Worm (Caenorhabditis elegans) whole organism, late embryonic: ENCODE data around the gene nob-1.
A peak's percentile ranks its signal among the peaks of the same experiment; 100 is the strongest.

Experiments used
- C08G9.2 ChIP-seq: sonication (generic microtip); optimal IDR thresholded peaks from 2 replicates; lab custom pipeline; 2016; ENCODE audit warnings: mild to moderate bottlenecking, missing genetic modification characterization, moderate library complexity, missing compliant biosample characterization
- F13H6.1 ChIP-seq: sonication (generic microtip); optimal IDR thresholded peaks from 2 replicates; lab custom pipeline; 2016; ENCODE audit warnings: missing genetic modification characterization, missing compliant biosample characterization
- ceh-14 ChIP-seq: sonication (generic microtip); optimal IDR thresholded peaks from 2 replicates; lab custom pipeline; 2016; ENCODE audit warnings: missing genotype, missing genetic modification characterization, missing compliant biosample characterization
- ceh-19 ChIP-seq: fragments of 200-800 bp; sonication (Bioruptor generic); optimal IDR thresholded peaks from 2 replicates; lab custom pipeline; 2018; ENCODE audit warnings: mild to moderate bottlenecking, missing genetic modification characterization, missing compliant biosample characterization
- ceh-30 ChIP-seq: fragments of 150-350 bp; optimal IDR thresholded peaks from 2 replicates; lab custom pipeline; 2014; ENCODE audit warnings: missing biosample characterization, missing genetic modification characterization
- ceh-31 ChIP-seq: sonication (generic microtip); optimal IDR thresholded peaks from 2 replicates; lab custom pipeline; 2016; ENCODE audit warnings: missing genetic modification characterization, missing compliant biosample characterization
- ceh-34 ChIP-seq: sonication (generic microtip); optimal IDR thresholded peaks from 2 replicates; lab custom pipeline; 2016; ENCODE audit warnings: mild to moderate bottlenecking, missing genetic modification characterization, missing compliant biosample characterization
- ceh-45 ChIP-seq: fragments of 200-800 bp; sonication (Bioruptor generic); IDR thresholded peaks from 2 replicates; pipeline ENCODE4 v1.3.6; 2022; ENCODE audit warnings: missing genetic modification reagents, missing genetic modification characterization, missing compliant biosample characterization
- che-1 ChIP-seq: sonication (generic microtip); optimal IDR thresholded peaks from 2 replicates; lab custom pipeline; 2016; ENCODE audit warnings: mild to moderate bottlenecking, missing genetic modification characterization, missing compliant biosample characterization
- dve-1 ChIP-seq: sonication (generic microtip); optimal IDR thresholded peaks from 2 replicates; lab custom pipeline; 2017; ENCODE audit warnings: antibody characterized with exemption, mild to moderate bottlenecking, missing genetic modification characterization, missing compliant biosample characterization
- elt-4 ChIP-seq: sonication (generic microtip); optimal IDR thresholded peaks from 2 replicates; lab custom pipeline; 2016; ENCODE audit warnings: missing genetic modification characterization, missing compliant biosample characterization
- fkh-6 ChIP-seq: sonication (generic microtip); optimal IDR thresholded peaks from 2 replicates; lab custom pipeline; 2016; ENCODE audit warnings: missing genetic modification characterization, missing compliant biosample characterization
- hlh-15 ChIP-seq: sonication (generic microtip); optimal IDR thresholded peaks from 2 replicates; lab custom pipeline; 2016; ENCODE audit warnings: missing genetic modification characterization, missing compliant biosample characterization
- hlh-30 ChIP-seq: sonication (generic microtip); optimal IDR thresholded peaks from 2 replicates; lab custom pipeline; 2017; ENCODE audit warnings: antibody characterized with exemption, missing genetic modification characterization, missing compliant biosample characterization; ENCODE audit not compliant: insufficient read depth
- lin-11 ChIP-seq: fragments of 200-800 bp; sonication (Bioruptor generic); optimal IDR thresholded peaks from 2 replicates; lab custom pipeline; 2018; ENCODE audit warnings: mild to moderate bottlenecking, missing genetic modification characterization, missing compliant biosample characterization
- madf-2 ChIP-seq: sonication (generic microtip); optimal IDR thresholded peaks from 2 replicates; lab custom pipeline; 2017; ENCODE audit warnings: missing genetic modification characterization, missing compliant biosample characterization
- mec-3 ChIP-seq: sonication (generic microtip); optimal IDR thresholded peaks from 2 replicates; lab custom pipeline; 2016; ENCODE audit warnings: borderline replicate concordance, missing genetic modification characterization, missing compliant biosample characterization
- nfya-1 ChIP-seq: sonication (generic microtip); optimal IDR thresholded peaks from 2 replicates; lab custom pipeline; 2017; ENCODE audit warnings: missing genetic modification characterization, mild to moderate bottlenecking, missing compliant biosample characterization, antibody characterized with exemption, moderate library complexity
- nhr-232 ChIP-seq: sonication (generic microtip); optimal IDR thresholded peaks from 2 replicates; lab custom pipeline; 2016; ENCODE audit warnings: missing genetic modification characterization, missing compliant biosample characterization
- npax-4 ChIP-seq: sonication (generic microtip); optimal IDR thresholded peaks from 2 replicates; lab custom pipeline; 2016; ENCODE audit warnings: missing genetic modification characterization, missing compliant biosample characterization
- pag-3 ChIP-seq: sonication (generic microtip); optimal IDR thresholded peaks from 2 replicates; lab custom pipeline; 2016; ENCODE audit warnings: missing compliant biosample characterization, missing genetic modification characterization, borderline replicate concordance
- pat-9 ChIP-seq: fragments of 200-800 bp; sonication (Bioruptor generic); optimal IDR thresholded peaks from 2 replicates; lab custom pipeline; 2018; ENCODE audit warnings: mild to moderate bottlenecking, missing genetic modification characterization, moderate library complexity, missing compliant biosample characterization
- pax-1 ChIP-seq: fragments of 150-350 bp; optimal IDR thresholded peaks from 2 replicates; lab custom pipeline; 2014; ENCODE audit warnings: missing biosample characterization, missing genetic modification characterization
- pha-4 ChIP-seq: fragments of 150-350 bp; optimal IDR thresholded peaks from 2 replicates; lab custom pipeline; 2018; ENCODE audit warnings: missing biosample characterization, missing genetic modification reagents, missing genetic modification characterization
- pqm-1 ChIP-seq: sonication (generic microtip); optimal IDR thresholded peaks from 2 replicates; lab custom pipeline; 2016; ENCODE audit warnings: missing genetic modification characterization, missing compliant biosample characterization
- ref-2 ChIP-seq: sonication (generic microtip); optimal IDR thresholded peaks from 2 replicates; lab custom pipeline; 2016; ENCODE audit warnings: missing genetic modification characterization, missing compliant biosample characterization
- sdc-2 ChIP-seq: sonication (generic microtip); optimal IDR thresholded peaks from 2 replicates; lab custom pipeline; 2016; ENCODE audit warnings: missing genotype, missing genetic modification characterization, missing compliant biosample characterization
- sox-4 ChIP-seq: sonication (generic microtip); optimal IDR thresholded peaks from 2 replicates; lab custom pipeline; 2017; ENCODE audit warnings: mild to moderate bottlenecking, missing genetic modification characterization, inconsistent platforms, missing compliant biosample characterization
- tbx-2 ChIP-seq: sonication (generic microtip); optimal IDR thresholded peaks from 2 replicates; lab custom pipeline; 2016; ENCODE audit warnings: missing genetic modification characterization, missing compliant biosample characterization
- tbx-7 ChIP-seq: sonication (generic microtip); optimal IDR thresholded peaks from 2 replicates; lab custom pipeline; 2016; ENCODE audit warnings: missing genotype, missing genetic modification characterization, missing compliant biosample characterization
- unc-3 ChIP-seq, 2 experiments: fragments of 200-800 bp in 1 of 2; sonication (Bioruptor generic) in 1 of 2; sonication (generic microtip) in 1 of 2; conservative IDR thresholded peaks in 1 of 2; optimal IDR thresholded peaks in 1 of 2; 2 replicates each; pipeline versions ENCODE4 v1.3.6 to Lab custom; 2016 to 2022; ENCODE audit warnings: missing compliant biosample characterization in 2 of 2, missing genetic modification characterization in 2 of 2, missing genetic modification reagents in 1 of 2
- unc-42 ChIP-seq: sonication (generic microtip); optimal IDR thresholded peaks from 2 replicates; lab custom pipeline; 2016; ENCODE audit warnings: missing genotype, missing genetic modification characterization, missing compliant biosample characterization
- unc-55 ChIP-seq: sonication (generic microtip); optimal IDR thresholded peaks from 2 replicates; lab custom pipeline; 2017; ENCODE audit warnings: missing biosample characterization, missing genetic modification reagents, missing genetic modification characterization
- unc-86 ChIP-seq: sonication (generic microtip); optimal IDR thresholded peaks from 2 replicates; lab custom pipeline; 2016; ENCODE audit warnings: missing genetic modification characterization, missing compliant biosample characterization

Gene nob-1

ce11 chrIII:12077456-12077855, 6.7 kb downstream of the nob-1 start, which contains the start of gene php-3:
TSS of gene php-3 (minus strand) at chrIII:12077556.
- TF ChIP-seq hlh-15 (tag; lab: Kevin White, UChicago) (no peak), ceh-30 (tag; lab: Kevin White, UChicago) (no peak), fkh-6 (tag; lab: Kevin White, UChicago) (no peak), tbx-7 (no peak), elt-4 (tag; lab: Kevin White, UChicago) (no peak), npax-4 (tag; lab: Kevin White, UChicago) (no peak), ceh-45 (GFP tag; lab: Robert Waterston, UW) (no peak), madf-2 (tag; lab: Kevin White, UChicago) (no peak), sox-4 (no peak), nfya-1 (tag; lab: Kevin White, UChicago) (no peak), unc-86 (tag; lab: Kevin White, UChicago) (no peak), pha-4 (tag; lab: Kevin White, UChicago) (no peak)

ce11 chrIII:12067736-12068135, 16.4 kb downstream of the nob-1 start:
- no peak for TF ChIP-seq ceh-31 (tag; lab: Kevin White, UChicago)
- peak; percentile 85 for TF ChIP-seq nfya-1 (tag; lab: Kevin White, UChicago)

- TF ChIP-seq che-1 (tag; lab: Kevin White, UChicago), result no peak
- peak; percentile 72 for TF ChIP-seq nfya-1 (tag; lab: Kevin White, UChicago)
Observed at ce11 chrIII:12064494-12064893, 19.6 kb downstream of the nob-1 start.

- TF ChIP-seq mec-3 (tag; lab: Kevin White, UChicago) (no peak), lin-11 (tag; lab: Kevin White, UChicago) (no peak), hlh-30 (tag; lab: Kevin White, UChicago) (no peak), nfya-1 (tag; lab: Kevin White, UChicago) (peak; percentile 67), ref-2 (no peak), tbx-7 (no peak)
Observed at ce11 chrIII:12063934-12064333, 20.2 kb downstream of the nob-1 start.

ce11 chrIII:12061413-12061812, 22.7 kb downstream of the nob-1 start, which contains the start of gene zyg-8:
TSS of gene zyg-8 (plus strand) at chrIII:12061713.
- TF ChIP-seq pag-3 (no peak), fkh-6 (tag; lab: Kevin White, UChicago) (no peak), ceh-19 (GFP tag; lab: Kevin White, UChicago) (no peak), F13H6.1 (tag; lab: Kevin White, UChicago) (no peak), ceh-34 (no peak), ceh-30 (tag; lab: Kevin White, UChicago) (no peak), pqm-1 (no peak), nhr-232 (no peak), sox-4 (no peak), pax-1 (tag; lab: Kevin White, UChicago) (no peak), nfya-1 (tag; lab: Kevin White, UChicago) (no peak), dve-1 (no peak), unc-3 (GFP tag; conservative IDR thresholded peaks at IDR 0.05; lab: Robert Waterston, UW) (no peak), unc-3 (tag; optimal IDR thresholded peaks at IDR 0.05; lab: Kevin White, UChicago) (no peak), sdc-2 (tag; lab: Kevin White, UChicago) (no peak), C08G9.2 (no peak)

ce11 chrIII:12060092-12060491, 24.0 kb downstream of the nob-1 start:
- peak; percentile 1 for TF ChIP-seq tbx-2
- peak; percentile 57 for TF ChIP-seq unc-42
- no peak for TF ChIP-seq unc-55
- peak; percentile 53 for TF ChIP-seq ceh-14 (tag; lab: Kevin White, UChicago)
- TF ChIP-seq pat-9 (tag; lab: Kevin White, UChicago), result no peak
